Worm (Caenorhabditis elegans) whole organism, L4 larva: ENCODE data around the gene Y43F8B.1.

Experiments
- F49E8.2 ChIP-seq: sonication (generic microtip); optimal IDR thresholded peaks from 2 replicates; lab custom pipeline; 2016; ENCODE audit warnings: missing compliant biosample characterization, mild to moderate bottlenecking, missing genetic modification characterization, borderline replicate concordance
- Y5F2A.4 ChIP-seq: fragments of 200-800 bp; sonication (Bioruptor generic); optimal IDR thresholded peaks from 2 replicates; lab custom pipeline; 2018; ENCODE audit warnings: mild to moderate bottlenecking, missing genetic modification characterization, missing compliant biosample characterization
- ZK546.5 ChIP-seq, 2 experiments: sonication (generic microtip); optimal IDR thresholded peaks; 2 replicates each; lab custom pipeline; 2017; ENCODE audit warnings: missing biosample characterization in 2 of 2, missing genetic modification characterization in 2 of 2
- fkh-10 ChIP-seq: fragments of 150-350 bp; optimal IDR thresholded peaks from 2 replicates; lab custom pipeline; 2014; ENCODE audit warnings: missing biosample characterization, missing genetic modification reagents, missing genetic modification characterization
- lin-38 ChIP-seq: fragments of 200-800 bp; sonication (Bioruptor generic); IDR thresholded peaks from 2 replicates; pipeline ENCODE4 v1.3.6; 2022; ENCODE audit warnings: missing genetic modification reagents, missing genetic modification characterization, missing compliant biosample characterization
- lir-3 ChIP-seq: sonication (generic microtip); optimal IDR thresholded peaks from 2 replicates; lab custom pipeline; 2016; ENCODE audit warnings: mild to moderate bottlenecking, missing genetic modification characterization, missing compliant biosample characterization
- nhr-10 ChIP-seq: fragments of 150-350 bp; optimal IDR thresholded peaks from 2 replicates; lab custom pipeline; 2014; ENCODE audit warnings: missing biosample characterization, missing genetic modification characterization
- nhr-102 ChIP-seq: sonication (generic microtip); optimal IDR thresholded peaks from 2 replicates; lab custom pipeline; 2016; ENCODE audit warnings: mild to moderate bottlenecking, missing genetic modification characterization, moderate library complexity, missing compliant biosample characterization
- nhr-6 ChIP-seq: fragments of 150-350 bp; optimal IDR thresholded peaks from 2 replicates; lab custom pipeline; 2014; ENCODE audit warnings: missing biosample characterization, missing genetic modification characterization
- nhr-76 ChIP-seq: fragments of 150-350 bp; optimal IDR thresholded peaks from 2 replicates; lab custom pipeline; 2014; ENCODE audit warnings: missing biosample characterization, missing genetic modification characterization
- nhr-77 ChIP-seq: fragments of 150-350 bp; optimal IDR thresholded peaks from 2 replicates; lab custom pipeline; 2014; ENCODE audit warnings: missing biosample characterization, missing genetic modification characterization
- tra-1 ChIP-seq: fragments of 200-800 bp; sonication (Bioruptor generic); IDR thresholded peaks from 2 replicates; pipeline ENCODE4 v1.3.6; 2022; ENCODE audit warnings: missing genetic modification reagents, missing genetic modification characterization, missing compliant biosample characterization
- unc-62 ChIP-seq, 3 experiments: fragments of 150-350 bp in 1 of 3; sonication (generic microtip); optimal IDR thresholded peaks in 2 of 3; peaks in 1 of 3; 1 replicate in 1 of 3; 2 replicates in 2 of 3; lab custom pipeline; 2014 to 2017; ENCODE audit warnings: missing biosample characterization in 3 of 3, missing genetic modification characterization in 3 of 3, missing genetic modification reagents in 3 of 3, missing genotype in 1 of 3

- TF ChIP-seq ZK546.5 (tag; optimal IDR thresholded peaks at IDR 0.05; lab: Kevin White, UChicago) (no peak), lir-3 (no peak), nhr-77 (no peak), lin-38 (GFP tag; lab: Robert Waterston, UW) (no peak), unc-62 (GFP tag; optimal IDR thresholded peaks at IDR 0.05 in 1 of 2; lab: Kevin White, UChicago) (no peak), unc-62 (tag; optimal IDR thresholded peaks at IDR 0.05; lab: Kevin White, UChicago) (no peak), Y5F2A.4 (no peak), tra-1 (GFP tag; lab: Robert Waterston, UW) (no peak), nhr-10 (no peak), F49E8.2 (no peak), fkh-10 (GFP tag; lab: Kevin White, UChicago) (no peak), nhr-6 (no peak), nhr-102 (no peak), nhr-76 (tag; lab: Kevin White, UChicago) (no peak)
Observed at ce11 chrV:19579509-19579908, 33.5 kb upstream of the Y43F8B.1 start.
